Worm (Caenorhabditis elegans): Measurements from ENCODE around the gene npax-4.

npax-4 gene

ce11 chrIV:8845922-8846321 lies 33.8 kb downstream of the npax-4 start:
- TF ChIP-seq unc-62 (GFP tag; optimal IDR thresholded peaks at IDR 0.05): no peak

DNA sequence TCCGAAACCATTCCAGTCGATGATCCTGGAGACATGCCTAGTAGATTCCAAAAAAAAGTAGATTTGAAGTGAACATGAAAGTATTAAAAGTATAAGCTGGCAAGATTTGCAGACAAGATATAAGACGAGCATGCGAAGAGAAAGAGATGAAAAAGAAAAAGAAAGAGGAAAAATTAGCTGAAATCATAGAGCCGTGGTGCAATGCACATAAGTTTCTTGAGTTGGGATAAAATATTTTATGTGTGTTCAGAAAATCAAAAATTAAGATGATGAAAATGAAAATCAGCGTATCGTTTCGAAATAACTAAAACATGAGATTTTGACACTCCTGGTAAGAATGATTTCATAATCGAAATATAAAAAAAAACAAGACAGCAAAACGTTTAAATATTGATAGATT lies 35.3 kb downstream of the npax-4 start, which contains the start of gene T11B7.2:
T11B7.2 (minus strand) TSS at position 101 of the 400 bp plus-strand sequence.
- TF ChIP-seq unc-62 (GFP tag; optimal IDR thresholded peaks at IDR 0.05): no peak

ce11 chrIV:8840161-8840765 lies 39.4 kb downstream of the npax-4 start, which contains the start of the genes T28C6.11 and T11B7.1:
Gene T28C6.11 (minus strand): TSS chrIV:8840261.
Gene T11B7.1 (plus strand): TSS chrIV:8840715.
- no peak for TF ChIP-seq unc-62 (GFP tag; optimal IDR thresholded peaks at IDR 0.05)

- no peak for TF ChIP-seq unc-62 (GFP tag; optimal IDR thresholded peaks at IDR 0.05)
These were observed 49.1 kb downstream of the npax-4 start, which contains the start of gene T28C6.8 for ce11 chrIV:8830591-8830990. Gene T28C6.8 (minus strand): TSS chrIV:8830727.

DNA sequence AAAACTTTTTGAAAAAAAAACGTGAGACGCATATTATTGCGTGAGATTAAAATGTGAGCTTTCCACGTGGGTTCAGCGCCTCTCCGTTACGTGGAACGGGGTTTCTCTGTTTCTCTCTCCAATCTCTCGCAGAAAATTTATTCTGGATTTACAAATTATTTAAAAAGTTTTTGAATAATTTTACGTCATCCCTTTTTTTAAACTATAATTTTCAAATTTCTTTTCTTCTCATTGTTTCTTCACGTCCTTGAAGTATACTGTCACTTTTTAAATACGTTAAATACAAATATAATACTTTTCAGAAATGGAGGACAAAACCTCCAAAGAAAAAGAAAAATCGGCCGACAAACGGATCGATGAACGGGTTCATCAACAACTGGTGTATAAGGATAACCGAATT lies 52.2 kb downstream of the npax-4 start, which contains the start of gene T28C6.7:
T28C6.7 (plus strand) TSS at position 301 of the 400 bp plus-strand sequence.
- TF ChIP-seq unc-62 (GFP tag; optimal IDR thresholded peaks at IDR 0.05): no peak
